Fruit fly (Drosophila melanogaster) whole organism, pupa: ENCODE results near the gene CG14907.
A peak's percentile ranks its signal among the peaks of the same experiment; 100 is the strongest.

Source experiments
- CG10348 ChIP-seq: fragments of 200-800 bp; sonication (Bioruptor generic); IDR thresholded peaks from 2 replicates; pipeline ENCODE4 v1.3.6; 2022; ENCODE audit warnings: missing biosample characterization, missing genetic modification characterization
- CG12605 ChIP-seq: fragments of 200-800 bp; sonication (Bioruptor generic); IDR thresholded peaks from 2 replicates; pipeline ENCODE4 v1.3.6; 2022; ENCODE audit warnings: missing biosample characterization, missing genetic modification characterization
- CG13204 ChIP-seq: fragments of 200-800 bp; sonication (Bioruptor generic); optimal IDR thresholded peaks from 2 replicates; lab custom pipeline; 2018; ENCODE audit warnings: missing biosample characterization, mild to moderate bottlenecking, missing genetic modification characterization, moderate library complexity
- CG14655 ChIP-seq: fragments of 200-800 bp; sonication (Bioruptor generic); optimal IDR thresholded peaks from 3 replicates; lab custom pipeline; 2017; ENCODE audit warnings: mild to moderate bottlenecking, missing biosample characterization, missing genetic modification reagents, missing genetic modification characterization
- CG15710 ChIP-seq: fragments of 200-800 bp; sonication (Bioruptor generic); optimal IDR thresholded peaks from 2 replicates; lab custom pipeline; 2018; ENCODE audit warnings: missing biosample characterization, mild to moderate bottlenecking, missing genetic modification characterization, moderate library complexity
- CG17806 ChIP-seq: fragments of 200-800 bp; sonication (Bioruptor generic); optimal IDR thresholded peaks from 2 replicates; lab custom pipeline; 2018; ENCODE audit warnings: missing biosample characterization, mild to moderate bottlenecking, missing genetic modification characterization, moderate library complexity
- CG32121 ChIP-seq: fragments of 200-800 bp; sonication (Bioruptor generic); IDR thresholded peaks from 2 replicates; pipeline ENCODE4 v1.3.6; 2022; ENCODE audit warnings: missing biosample characterization, missing genetic modification characterization
- CG34367 ChIP-seq: fragments of 200-800 bp; sonication (Bioruptor generic); optimal IDR thresholded peaks from 2 replicates; lab custom pipeline; 2018; ENCODE audit warnings: missing biosample characterization, mild to moderate bottlenecking, missing genetic modification characterization
- CG4496 ChIP-seq: fragments of 200-800 bp; sonication (Bioruptor generic); IDR thresholded peaks from 3 replicates; pipeline ENCODE4 v1.3.6; 2022; ENCODE audit warnings: missing biosample characterization, missing genetic modification characterization
- CG8159 ChIP-seq: fragments of 200-800 bp; sonication (Bioruptor generic); optimal IDR thresholded peaks from 3 replicates; lab custom pipeline; 2018; ENCODE audit warnings: missing biosample characterization, mild to moderate bottlenecking, missing genetic modification characterization, moderate library complexity
- CG8301 ChIP-seq: fragments of 200-800 bp; sonication (Bioruptor generic); optimal IDR thresholded peaks from 2 replicates; lab custom pipeline; 2018; ENCODE audit warnings: missing biosample characterization, mild to moderate bottlenecking, missing genetic modification characterization
- CG9948 ChIP-seq: fragments of 200-800 bp; sonication (Bioruptor generic); optimal IDR thresholded peaks from 2 replicates; lab custom pipeline; 2018; ENCODE audit warnings: missing biosample characterization, mild to moderate bottlenecking, missing genetic modification characterization, moderate library complexity
- D1 ChIP-seq: fragments of 200-800 bp; sonication (Bioruptor generic); optimal IDR thresholded peaks from 2 replicates; lab custom pipeline; 2018; ENCODE audit warnings: missing biosample characterization, mild to moderate bottlenecking, missing genetic modification characterization, moderate library complexity
- EcR ChIP-seq: fragments of 200-800 bp; sonication (Bioruptor generic); optimal IDR thresholded peaks from 3 replicates; lab custom pipeline; 2019; ENCODE audit warnings: missing biosample characterization, missing genetic modification characterization, mild to moderate bottlenecking, moderate library complexity, missing genetic modification reagents
- Ets98B ChIP-seq: fragments of 200-800 bp; sonication (Bioruptor generic); IDR thresholded peaks from 2 replicates; pipeline ENCODE4 v1.3.6; 2022; ENCODE audit warnings: missing biosample characterization, missing genetic modification characterization
- Pif1A ChIP-seq: fragments of 200-800 bp; sonication (Bioruptor generic); optimal IDR thresholded peaks from 3 replicates; lab custom pipeline; 2016; ENCODE audit warnings: missing biosample characterization, missing genetic modification characterization
- Pif1B ChIP-seq: fragments of 200-800 bp; sonication (Bioruptor generic); optimal IDR thresholded peaks from 3 replicates; lab custom pipeline; 2016; ENCODE audit warnings: missing biosample characterization, missing genetic modification characterization
- Snoo ChIP-seq: fragments of 200-800 bp; sonication (Bioruptor generic); optimal IDR thresholded peaks from 3 replicates; lab custom pipeline; 2017; ENCODE audit warnings: missing biosample characterization, mild to moderate bottlenecking, missing genetic modification characterization, inconsistent platforms
- fd96Ca ChIP-seq: fragments of 200-800 bp; sonication (Bioruptor generic); IDR thresholded peaks from 3 replicates; pipeline ENCODE4 v1.3.6; 2022; ENCODE audit warnings: missing biosample characterization, missing genetic modification characterization
- gl ChIP-seq: fragments of 200-800 bp; sonication (Bioruptor generic); optimal IDR thresholded peaks from 2 replicates; lab custom pipeline; 2018; ENCODE audit warnings: missing biosample characterization, mild to moderate bottlenecking, missing genetic modification characterization
- rn ChIP-seq: fragments of 200-800 bp; sonication (Bioruptor generic); IDR thresholded peaks from 2 replicates; pipeline ENCODE4 v1.3.6; 2022; ENCODE audit warnings: missing biosample characterization, missing genetic modification characterization

CG14907 gene

DNA sequence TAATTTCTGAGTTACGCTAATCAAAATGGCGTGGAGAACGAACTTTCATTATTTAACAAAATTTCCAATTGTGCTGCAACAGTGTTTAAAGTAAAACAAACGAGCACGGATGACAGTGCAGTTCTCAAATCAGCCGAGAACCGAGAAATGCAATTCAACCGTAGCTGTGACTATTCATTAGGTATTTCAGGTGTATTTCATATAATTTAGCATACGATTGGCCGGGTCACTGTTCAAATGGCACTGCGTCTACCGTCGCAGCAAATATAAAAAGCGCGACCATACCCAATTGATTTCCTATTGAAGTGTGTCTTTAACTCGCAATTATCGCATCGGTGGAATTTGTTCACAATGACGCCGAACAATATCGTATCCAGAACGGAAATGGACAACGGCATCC lies 31.6 kb downstream of the CG14907 start, which contains the start of gene CG14893:
Gene CG14893, plus strand, starts transcription at position 301 of the 400 bp plus-strand sequence.
- TF ChIP-seq rn (GFP tag; lab: Robert Waterston, UW) (no peak), CG34367 (tag; lab: Kevin White, UChicago) (no peak), CG14655 (no peak)

DNA sequence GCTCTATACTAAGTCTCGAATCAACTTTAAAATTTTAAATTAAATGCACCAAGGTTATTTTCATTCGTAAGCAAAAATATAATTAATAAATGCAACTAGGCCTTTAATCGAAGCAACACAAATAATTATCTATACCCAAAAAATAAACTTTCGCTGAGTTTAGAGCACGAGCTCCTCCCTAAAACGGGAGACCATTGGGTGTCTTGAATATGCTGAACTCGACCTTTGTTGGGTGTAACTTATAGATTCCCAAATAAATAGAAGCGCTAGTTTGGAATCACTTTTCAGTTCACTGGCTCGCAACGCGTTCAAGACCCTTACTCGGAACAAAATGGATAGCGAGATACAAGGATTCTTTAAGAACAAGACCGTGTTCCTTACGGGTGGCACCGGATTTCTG lies 34.5 kb downstream of the CG14907 start, which contains the start of gene CG17560:
Gene CG17560, plus strand, starts transcription at position 301 of the 400 bp plus-strand sequence.
- TF ChIP-seq fd96Ca (no peak), Pif1B (no peak), Pif1A (GFP tag; lab: Kevin White, UChicago) (no peak), gl (tag; lab: Kevin White, UChicago) (no peak), CG13204 (GFP tag; lab: Kevin White, UChicago) (no peak), CG9948 (tag; lab: Kevin White, UChicago) (no peak), Ets98B (GFP tag; lab: Robert Waterston, UW) (no peak), CG10348 (no peak), CG34367 (tag; lab: Kevin White, UChicago) (no peak), D1 (tag; lab: Kevin White, UChicago) (no peak), CG4496 (GFP tag; lab: Robert Waterston, UW) (no peak), Snoo (tag; lab: Kevin White, UChicago) (no peak), CG12605 (GFP tag; lab: Robert Waterston, UW) (no peak), CG17806 (no peak), EcR (GFP tag; lab: Kevin White, UChicago) (no peak), CG15710 (tag; lab: Kevin White, UChicago) (no peak)

DNA sequence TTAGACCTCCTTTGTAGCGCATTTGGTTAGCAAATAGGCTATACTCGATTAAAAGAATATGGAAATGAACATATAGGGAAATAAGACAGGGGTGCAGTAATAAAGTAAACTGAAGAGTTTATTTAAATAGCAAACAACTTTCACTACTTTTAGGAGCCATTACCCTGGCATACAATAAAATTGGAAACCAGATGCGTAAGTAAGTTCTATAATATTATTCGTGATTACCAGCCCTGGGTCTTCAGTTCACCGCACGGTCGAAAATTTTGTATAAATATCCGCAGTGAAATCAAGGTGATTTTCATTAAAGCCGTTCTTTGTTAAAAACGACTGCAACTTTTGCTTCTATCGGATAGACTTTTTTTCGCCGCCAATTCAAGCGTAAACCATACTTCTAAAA lies 37.1 kb downstream of the CG14907 start, which contains the start of gene CG17562:
Gene CG17562, plus strand, starts transcription at position 301 of the 400 bp plus-strand sequence.
- TF ChIP-seq Ets98B (GFP tag; lab: Robert Waterston, UW): no peak
- no peak for TF ChIP-seq CG8301 (tag; lab: Kevin White, UChicago)
- no peak for TF ChIP-seq CG8159 (tag; lab: Kevin White, UChicago)

DNA sequence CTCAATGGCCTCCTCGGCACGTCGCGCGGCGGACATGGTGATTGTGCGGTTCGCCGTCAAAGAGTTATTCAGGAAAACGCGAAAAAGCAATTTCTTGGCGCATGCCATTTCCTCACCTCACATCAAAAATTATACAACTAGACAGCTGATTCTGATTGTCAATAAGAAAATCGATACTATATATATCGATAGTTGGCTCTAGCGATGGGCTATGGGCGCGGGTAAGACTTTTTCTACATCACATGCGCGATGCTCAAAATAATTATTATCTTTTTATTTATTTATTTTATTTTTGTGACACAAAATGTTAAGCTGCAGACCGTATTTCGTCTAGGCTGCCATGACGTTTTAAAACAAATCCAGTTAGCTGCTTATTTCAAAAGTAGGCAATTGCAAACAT lies 37.9 kb downstream of the CG14907 start, which contains the start of gene CG10340:
Gene CG10340, minus strand, starts transcription at position 151 of the 400 bp plus-strand sequence.
- no peak for TF ChIP-seq CG8159 (tag; lab: Kevin White, UChicago)
- TF ChIP-seq D1 (tag; lab: Kevin White, UChicago): peak; percentile 78

DNA sequence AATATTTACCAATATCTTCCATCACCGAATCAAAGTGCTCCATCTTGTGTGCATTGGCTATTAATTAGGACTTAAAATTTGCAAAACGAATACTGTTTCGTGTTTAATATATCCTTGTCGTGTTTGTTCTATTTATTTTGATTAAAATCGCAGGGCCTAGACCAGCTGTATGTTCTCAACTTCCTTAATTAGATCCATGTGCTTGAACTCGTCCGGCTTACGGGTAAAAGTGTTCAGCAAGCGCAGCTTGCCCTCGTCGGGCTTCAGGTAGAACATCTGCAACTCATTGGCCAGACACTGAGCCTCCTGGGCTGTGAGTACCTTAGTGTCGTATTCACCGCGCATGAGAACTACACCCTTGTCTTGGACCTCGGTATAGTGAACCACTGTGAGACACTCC lies 38.8 kb downstream of the CG14907 start, which contains the start of gene CG12783:
Gene CG12783, minus strand, starts transcription at position 101 of the 400 bp plus-strand sequence.
- TF ChIP-seq CG9948 (tag; lab: Kevin White, UChicago): no peak
- no peak for TF ChIP-seq CG8159 (tag; lab: Kevin White, UChicago)
- no peak for TF ChIP-seq fd96Ca
- TF ChIP-seq rn (GFP tag; lab: Robert Waterston, UW): no peak
- TF ChIP-seq CG12605 (GFP tag; lab: Robert Waterston, UW): no peak
- no peak for TF ChIP-seq CG34367 (tag; lab: Kevin White, UChicago)
- TF ChIP-seq Pif1B: no peak
- TF ChIP-seq D1 (tag; lab: Kevin White, UChicago): no peak
- TF ChIP-seq CG15710 (tag; lab: Kevin White, UChicago): no peak
- TF ChIP-seq CG32121 (GFP tag; lab: Robert Waterston, UW): no peak
- TF ChIP-seq gl (tag; lab: Kevin White, UChicago): no peak
- no peak for TF ChIP-seq Pif1A (GFP tag; lab: Kevin White, UChicago)
- TF ChIP-seq CG13204 (GFP tag; lab: Kevin White, UChicago): no peak
- TF ChIP-seq CG14655: no peak
- no peak for TF ChIP-seq CG17806

DNA sequence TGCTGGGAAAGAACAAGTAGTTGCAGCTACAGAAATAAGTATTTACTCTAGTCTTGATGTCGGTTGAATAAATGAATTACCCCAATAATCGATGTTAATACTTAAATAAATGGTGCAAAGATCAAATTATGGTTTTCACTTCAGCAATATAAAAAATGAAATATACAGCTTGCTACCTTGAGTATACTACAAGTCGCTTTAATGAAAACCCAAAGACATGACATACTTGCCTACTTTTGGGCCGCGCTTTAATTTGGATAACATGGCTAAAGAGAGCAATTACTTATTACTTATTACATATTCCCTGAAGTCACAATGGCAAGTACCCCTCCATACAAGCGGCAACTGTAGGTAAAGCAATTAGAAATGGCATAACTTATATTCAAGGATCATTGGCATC lies 40.9 kb downstream of the CG14907 start:
- TF ChIP-seq CG32121 (GFP tag; lab: Robert Waterston, UW) (no peak), CG8301 (tag; lab: Kevin White, UChicago) (no peak), Pif1B (no peak), Snoo (tag; lab: Kevin White, UChicago) (no peak), D1 (tag; lab: Kevin White, UChicago) (no peak), CG13204 (GFP tag; lab: Kevin White, UChicago) (no peak), CG15710 (tag; lab: Kevin White, UChicago) (no peak), CG34367 (tag; lab: Kevin White, UChicago) (no peak), CG17806 (no peak), CG10348 (no peak), Ets98B (GFP tag; lab: Robert Waterston, UW) (no peak), EcR (GFP tag; lab: Kevin White, UChicago) (no peak), Pif1A (GFP tag; lab: Kevin White, UChicago) (no peak), CG8159 (tag; lab: Kevin White, UChicago) (no peak), CG9948 (tag; lab: Kevin White, UChicago) (no peak), gl (tag; lab: Kevin White, UChicago) (no peak), fd96Ca (no peak), CG14655 (no peak), CG12605 (GFP tag; lab: Robert Waterston, UW) (no peak), rn (GFP tag; lab: Robert Waterston, UW) (no peak)

DNA sequence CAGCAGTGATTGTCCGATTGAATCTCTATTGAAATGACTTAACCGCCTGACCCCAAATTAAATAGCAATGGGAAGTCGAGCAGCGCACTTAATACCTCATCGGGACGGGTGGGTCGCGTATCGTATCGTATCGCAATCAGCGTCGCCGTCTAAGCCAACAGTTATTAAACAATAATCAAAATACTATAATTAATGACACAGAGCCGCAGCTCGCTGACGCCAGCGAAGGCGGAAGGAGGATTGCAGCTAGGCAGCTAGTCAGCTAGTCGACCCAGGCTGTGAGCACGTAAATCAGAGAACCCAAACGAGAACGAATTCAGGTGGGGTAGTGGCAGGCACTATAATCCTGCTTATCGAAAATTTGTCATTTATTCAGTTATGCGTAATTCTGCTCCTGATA lies 43.2 kb downstream of the CG14907 start, which contains the start of gene NPF:
Gene NPF, plus strand, starts transcription at position 301 of the 400 bp plus-strand sequence.
- no peak for TF ChIP-seq fd96Ca
- TF ChIP-seq CG4496 (GFP tag; lab: Robert Waterston, UW): no peak
- TF ChIP-seq Pif1B: no peak
- no peak for TF ChIP-seq CG13204 (GFP tag; lab: Kevin White, UChicago)
